Worm (Caenorhabditis elegans) whole organism, mixed stage, embryonic: ENCODE measurements around the gene glb-3.

Experiments used
- mab-5 ChIP-seq: fragments of 150-350 bp; optimal IDR thresholded peaks from 2 replicates; lab custom pipeline; 2014; ENCODE audit warnings: missing biosample characterization, missing genetic modification characterization
- nhr-237 ChIP-seq: fragments of 150-350 bp; optimal IDR thresholded peaks from 2 replicates; lab custom pipeline; 2014; ENCODE audit warnings: missing biosample characterization, missing genetic modification characterization
- nhr-28 ChIP-seq: fragments of 150-350 bp; optimal IDR thresholded peaks from 2 replicates; lab custom pipeline; 2014; ENCODE audit warnings: missing biosample characterization, missing genetic modification characterization
- unc-39 ChIP-seq: fragments of 150-350 bp; optimal IDR thresholded peaks from 2 replicates; lab custom pipeline; 2014; ENCODE audit warnings: missing biosample characterization, missing genetic modification characterization
- ztf-11 ChIP-seq: fragments of 150-350 bp; optimal IDR thresholded peaks from 2 replicates; lab custom pipeline; 2014; ENCODE audit warnings: missing biosample characterization, missing genetic modification characterization

ce11 chrV:11098599-11098998 is 35.8 kb upstream of the glb-3 start, which contains the start of gene cdkl-1:
- TF ChIP-seq nhr-237 (tag; lab: Kevin White, UChicago) (no peak), mab-5 (tag; lab: Kevin White, UChicago) (no peak), ztf-11 (no peak), unc-39 (tag; lab: Kevin White, UChicago) (no peak), nhr-28 (tag; lab: Kevin White, UChicago) (no peak)
